Worm (Caenorhabditis elegans) whole organism, L1 larva: ENCODE data around the gene glo-4.

Source experiments
- C04F5.9 ChIP-seq: sonication (generic microtip); optimal IDR thresholded peaks from 2 replicates; lab custom pipeline; 2016; ENCODE audit warnings: missing genetic modification characterization, missing compliant biosample characterization
- C34B4.2 ChIP-seq: sonication (generic microtip); optimal IDR thresholded peaks from 2 replicates; lab custom pipeline; 2017; ENCODE audit warnings: mild to moderate bottlenecking, missing genetic modification characterization, missing compliant biosample characterization
- F16B12.6 ChIP-seq: fragments of 150-350 bp; optimal IDR thresholded peaks from 2 replicates; lab custom pipeline; 2014; ENCODE audit warnings: missing biosample characterization, missing genetic modification characterization
- Y116A8C.19 ChIP-seq: sonication (generic microtip); optimal IDR thresholded peaks from 2 replicates; lab custom pipeline; 2016; ENCODE audit warnings: missing compliant biosample characterization, missing genetic modification characterization, borderline replicate concordance
- aha-1 ChIP-seq: fragments of 150-350 bp; optimal IDR thresholded peaks from 2 replicates; lab custom pipeline; 2014; ENCODE audit warnings: missing biosample characterization, missing genetic modification characterization
- alr-1 ChIP-seq: fragments of 200-800 bp; sonication (Bioruptor generic); optimal IDR thresholded peaks from 2 replicates; lab custom pipeline; 2018; ENCODE audit warnings: borderline replicate concordance, mild to moderate bottlenecking, missing genetic modification characterization, missing compliant biosample characterization
- aly-2 ChIP-seq: fragments of 150-350 bp; optimal IDR thresholded peaks from 2 replicates; lab custom pipeline; 2014; ENCODE audit warnings: missing biosample characterization, missing genetic modification characterization
- ceh-8 ChIP-seq: fragments of 200-800 bp; sonication (Bioruptor generic); optimal IDR thresholded peaks from 2 replicates; lab custom pipeline; 2018; ENCODE audit warnings: mild to moderate bottlenecking, missing genetic modification characterization, moderate library complexity, missing compliant biosample characterization
- ceh-88 ChIP-seq: fragments of 200-800 bp; sonication (Bioruptor generic); IDR thresholded peaks from 2 replicates; pipeline ENCODE4 v1.3.6; 2022; ENCODE audit warnings: missing genetic modification characterization, missing compliant biosample characterization
- ceh-90 ChIP-seq: sonication (generic microtip); optimal IDR thresholded peaks from 2 replicates; lab custom pipeline; 2016; ENCODE audit warnings: missing genetic modification characterization, missing compliant biosample characterization
- efl-1 ChIP-seq, 4 experiments: fragments of 150-350 bp; optimal IDR thresholded peaks in 3 of 4; peaks in 1 of 4; 1 replicate in 1 of 4; 2 replicates in 3 of 4; lab custom pipeline; 2014; ENCODE audit warnings: missing biosample characterization in 2 of 4, missing genetic modification characterization in 2 of 4, missing genetic modification reagents in 2 of 4
- egl-13 ChIP-seq: sonication (generic microtip); optimal IDR thresholded peaks from 2 replicates; lab custom pipeline; 2016; ENCODE audit warnings: missing genotype, missing genetic modification reagents, missing genetic modification characterization, missing compliant biosample characterization
- elt-2 ChIP-seq: sonication (generic microtip); optimal IDR thresholded peaks from 2 replicates; lab custom pipeline; 2016; ENCODE audit warnings: missing genetic modification characterization, mild to moderate bottlenecking, inconsistent platforms, missing compliant biosample characterization, missing genetic modification reagents
- grh-1 ChIP-seq: fragments of 200-800 bp; sonication (Bioruptor generic); IDR thresholded peaks from 2 replicates; pipeline ENCODE4 v1.3.6; 2022; ENCODE audit warnings: missing genetic modification reagents, missing genetic modification characterization, missing compliant biosample characterization
- hlh-17 ChIP-seq: fragments of 200-800 bp; sonication (Bioruptor generic); optimal IDR thresholded peaks from 2 replicates; lab custom pipeline; 2018; ENCODE audit warnings: missing genetic modification characterization, mild to moderate bottlenecking, missing compliant biosample characterization, moderate library complexity, borderline replicate concordance
- hlh-4 ChIP-seq: sonication (generic microtip); optimal IDR thresholded peaks from 2 replicates; lab custom pipeline; 2016; ENCODE audit warnings: mild to moderate bottlenecking, missing genetic modification characterization, missing compliant biosample characterization
- hpl-2 ChIP-seq: fragments of 150-350 bp; optimal IDR thresholded peaks from 2 replicates; lab custom pipeline; 2014; ENCODE audit warnings: missing biosample characterization, missing genetic modification reagents, missing genetic modification characterization
- irx-1 ChIP-seq: sonication (generic microtip); optimal IDR thresholded peaks from 2 replicates; lab custom pipeline; 2016; ENCODE audit warnings: missing genetic modification characterization, missing compliant biosample characterization
- jun-1 ChIP-seq: fragments of 150-350 bp; optimal IDR thresholded peaks from 2 replicates; lab custom pipeline; 2014; ENCODE audit warnings: missing biosample characterization, missing genetic modification reagents, missing genetic modification characterization
- lin-14 ChIP-seq: fragments of 200-800 bp; sonication (Bioruptor generic); optimal IDR thresholded peaks from 2 replicates; lab custom pipeline; 2018; ENCODE audit warnings: mild to moderate bottlenecking, missing genetic modification characterization, moderate library complexity, missing compliant biosample characterization
- lin-35 ChIP-seq, 2 experiments: fragments of 150-350 bp; optimal IDR thresholded peaks; 2 replicates each; lab custom pipeline; 2014; ENCODE audit warnings: missing biosample characterization in 2 of 2, missing genetic modification characterization in 2 of 2, missing genetic modification reagents in 2 of 2
- mab-9 ChIP-seq: fragments of 200-800 bp; sonication (Bioruptor generic); IDR thresholded peaks from 2 replicates; pipeline ENCODE4 v1.3.6; 2022; ENCODE audit warnings: missing genetic modification reagents, missing genetic modification characterization, missing compliant biosample characterization
- mdl-1 ChIP-seq, 2 experiments: fragments of 150-350 bp; optimal IDR thresholded peaks; 2 replicates each; lab custom pipeline; 2014 to 2017; ENCODE audit warnings: missing biosample characterization in 2 of 2, missing genetic modification characterization in 2 of 2, inconsistent platforms in 1 of 2
- mep-1 ChIP-seq: fragments of 150-350 bp; optimal IDR thresholded peaks from 2 replicates; lab custom pipeline; 2014; ENCODE audit warnings: missing biosample characterization, missing genetic modification characterization
- nhr-20 ChIP-seq: sonication (generic microtip); optimal IDR thresholded peaks from 2 replicates; lab custom pipeline; 2016; ENCODE audit warnings: mild to moderate bottlenecking, missing genetic modification characterization, missing compliant biosample characterization
- nhr-28 ChIP-seq: fragments of 150-350 bp; optimal IDR thresholded peaks from 2 replicates; lab custom pipeline; 2014; ENCODE audit warnings: missing biosample characterization, missing genetic modification characterization
- nhr-71 ChIP-seq: sonication (generic microtip); optimal IDR thresholded peaks from 2 replicates; lab custom pipeline; 2016; ENCODE audit warnings: mild to moderate bottlenecking, missing genetic modification characterization, moderate library complexity, missing compliant biosample characterization
- nhr-84 ChIP-seq: sonication (generic microtip); optimal IDR thresholded peaks from 2 replicates; lab custom pipeline; 2017; ENCODE audit warnings: missing biosample characterization, missing genetic modification characterization
- pag-3 ChIP-seq: sonication (generic microtip); optimal IDR thresholded peaks from 2 replicates; lab custom pipeline; 2017; ENCODE audit warnings: missing genetic modification characterization, mild to moderate bottlenecking, missing compliant biosample characterization, antibody characterized with exemption, borderline replicate concordance; ENCODE audit not compliant: insufficient read depth
- pax-3 ChIP-seq: fragments of 200-800 bp; sonication (Bioruptor generic); optimal IDR thresholded peaks from 2 replicates; lab custom pipeline; 2018; ENCODE audit warnings: mild to moderate bottlenecking, missing genetic modification characterization, moderate library complexity, missing compliant biosample characterization
- pqm-1 ChIP-seq: sonication (generic microtip); optimal IDR thresholded peaks from 3 replicates; lab custom pipeline; 2017; ENCODE audit warnings: missing biosample characterization, missing genetic modification characterization
- rnt-1 ChIP-seq: sonication (generic microtip); optimal IDR thresholded peaks from 2 replicates; lab custom pipeline; 2016; ENCODE audit warnings: mild to moderate bottlenecking, missing genetic modification characterization, moderate library complexity, missing compliant biosample characterization
- skn-1 ChIP-seq: fragments of 150-350 bp; optimal IDR thresholded peaks from 2 replicates; lab custom pipeline; 2014; ENCODE audit warnings: missing biosample characterization, missing genetic modification characterization
- sox-4 ChIP-seq: sonication (generic microtip); optimal IDR thresholded peaks from 2 replicates; lab custom pipeline; 2016; ENCODE audit warnings: missing genetic modification characterization, missing compliant biosample characterization
- sup-37 ChIP-seq: fragments of 200-800 bp; sonication (Bioruptor generic); optimal IDR thresholded peaks from 2 replicates; lab custom pipeline; 2018; ENCODE audit warnings: mild to moderate bottlenecking, missing genetic modification characterization, missing compliant biosample characterization
- swsn-7 ChIP-seq: sonication (generic microtip); optimal IDR thresholded peaks from 2 replicates; lab custom pipeline; 2016; ENCODE audit warnings: missing genetic modification characterization, missing compliant biosample characterization
- tbx-2 ChIP-seq: sonication (generic microtip); optimal IDR thresholded peaks from 2 replicates; lab custom pipeline; 2016; ENCODE audit warnings: missing genetic modification characterization, missing compliant biosample characterization
- unc-98 ChIP-seq: fragments of 200-800 bp; sonication (Bioruptor generic); IDR thresholded peaks from 2 replicates; pipeline ENCODE4 v1.3.6; 2022; ENCODE audit warnings: missing genetic modification characterization, missing compliant biosample characterization
- vab-15 ChIP-seq: sonication (generic microtip); optimal IDR thresholded peaks from 2 replicates; lab custom pipeline; 2017; ENCODE audit warnings: missing genotype, mild to moderate bottlenecking, missing genetic modification characterization, missing compliant biosample characterization
- xbp-1 ChIP-seq: sonication (generic microtip); optimal IDR thresholded peaks from 2 replicates; lab custom pipeline; 2016; ENCODE audit warnings: missing genetic modification characterization, missing compliant biosample characterization

The glo-4 gene

DNA sequence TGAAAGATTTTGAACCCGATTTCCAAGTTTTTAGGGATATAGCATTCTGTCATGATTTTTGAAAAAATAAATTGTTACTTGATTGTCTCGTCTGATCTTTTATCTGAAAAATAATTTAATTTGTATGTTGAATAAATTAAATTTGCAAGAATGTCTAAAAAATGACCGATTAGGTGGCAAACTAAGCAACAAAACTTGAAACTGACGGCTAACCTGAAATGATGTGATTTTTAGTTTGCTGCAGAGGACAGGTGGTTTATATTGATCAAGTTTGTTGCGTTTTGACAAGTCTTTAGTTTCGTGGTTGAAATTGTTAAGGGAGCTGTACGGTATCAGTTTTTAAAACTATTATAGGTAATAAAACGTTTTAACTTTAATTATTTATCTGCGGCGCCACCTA lies 14.4 kb upstream of the glo-4 start, which contains the start of gene F07C3.16:
Gene F07C3.16 (minus strand): TSS at position 101 of the 400 bp plus-strand sequence.
- TF ChIP-seq ceh-88 (GFP tag; lab: Robert Waterston, UW) (no peak), mdl-1 (tag; optimal IDR thresholded peaks at IDR 0.05; lab: Kevin White, UChicago) (no peak), rnt-1 (no peak), ceh-90 (no peak), pax-3 (tag; lab: Kevin White, UChicago) (no peak), mep-1 (tag; lab: Kevin White, UChicago) (no peak), efl-1 (optimal IDR thresholded peaks at IDR 0.05; lab: Kevin White, UChicago) (no peak), efl-1 (GFP tag; optimal IDR thresholded peaks at IDR 0.05 in 1 of 2; lab: Kevin White, UChicago) (no peak), hpl-2 (GFP tag; lab: Kevin White, UChicago) (no peak), F16B12.6 (tag; lab: Kevin White, UChicago) (no peak)

- TF ChIP-seq nhr-20 (tag; lab: Kevin White, UChicago), result peak; percentile 36
- TF ChIP-seq efl-1 (optimal IDR thresholded peaks at IDR 0.05; lab: Kevin White, UChicago), result no peak
- peak in 1 of 2 experiments; percentile 81 for TF ChIP-seq efl-1 (GFP tag; optimal IDR thresholded peaks at IDR 0.05 in 1 of 2; lab: Kevin White, UChicago)
- TF ChIP-seq aly-2 (tag; lab: Kevin White, UChicago), result no peak
- no peak for TF ChIP-seq sox-4 (tag; lab: Kevin White, UChicago)
- TF ChIP-seq lin-35 (GFP tag; optimal IDR thresholded peaks at IDR 0.05; lab: Kevin White, UChicago), result peak in 1 of 2 experiments; percentile 16
- TF ChIP-seq jun-1, result no peak
- peak; percentile 37 for TF ChIP-seq lin-14 (GFP tag; lab: Kevin White, UChicago)
- TF ChIP-seq elt-2 (tag; lab: Kevin White, UChicago), result peak; percentile 72
These were observed 12.5 kb upstream of the glo-4 start for ce11 chrV:9255480-9255879.

- TF ChIP-seq efl-1 (optimal IDR thresholded peaks at IDR 0.05; lab: Kevin White, UChicago) (no peak), efl-1 (GFP tag; optimal IDR thresholded peaks at IDR 0.05 in 1 of 2; lab: Kevin White, UChicago) (peak in 1 of 2 experiments; percentile 23), C04F5.9 (tag; lab: Kevin White, UChicago) (no peak), grh-1 (GFP tag; lab: Robert Waterston, UW) (no peak), mab-9 (GFP tag; lab: Robert Waterston, UW) (no peak), elt-2 (tag; lab: Kevin White, UChicago) (peak; percentile 77), nhr-84 (tag; lab: Kevin White, UChicago) (no peak)
- TF ChIP-seq, all 84 proteins: peak for 2
These were observed 11.1 kb upstream of the glo-4 start, which contains the start of gene F07C3.9 for ce11 chrV:9254012-9254696. F07C3.9 (minus strand) TSS chrV:9254646.

ce11 chrV:9249932-9250331 lies 6.9 kb upstream of the glo-4 start, which contains the start of gene ptd-2:
ptd-2 (plus strand) TSS chrV:9250232.
- no peak for TF ChIP-seq xbp-1 (tag; lab: Kevin White, UChicago)
- no peak for TF ChIP-seq pax-3 (tag; lab: Kevin White, UChicago)
- TF ChIP-seq pag-3, result no peak
- TF ChIP-seq sup-37 (GFP tag; lab: Kevin White, UChicago), result no peak
- TF ChIP-seq nhr-71 (tag; lab: Kevin White, UChicago), result no peak
- no peak for TF ChIP-seq nhr-84 (tag; lab: Kevin White, UChicago)

- TF ChIP-seq swsn-7 (tag; lab: Kevin White, UChicago) (no peak), pqm-1 (tag; lab: Kevin White, UChicago) (no peak), C34B4.2 (tag; lab: Kevin White, UChicago) (no peak), irx-1 (tag; lab: Kevin White, UChicago) (no peak), nhr-28 (no peak)
These were observed 6.2 kb upstream of the glo-4 start, which contains the start of gene str-94 for ce11 chrV:9249206-9249605. str-94 (minus strand) TSS chrV:9249306.

DNA sequence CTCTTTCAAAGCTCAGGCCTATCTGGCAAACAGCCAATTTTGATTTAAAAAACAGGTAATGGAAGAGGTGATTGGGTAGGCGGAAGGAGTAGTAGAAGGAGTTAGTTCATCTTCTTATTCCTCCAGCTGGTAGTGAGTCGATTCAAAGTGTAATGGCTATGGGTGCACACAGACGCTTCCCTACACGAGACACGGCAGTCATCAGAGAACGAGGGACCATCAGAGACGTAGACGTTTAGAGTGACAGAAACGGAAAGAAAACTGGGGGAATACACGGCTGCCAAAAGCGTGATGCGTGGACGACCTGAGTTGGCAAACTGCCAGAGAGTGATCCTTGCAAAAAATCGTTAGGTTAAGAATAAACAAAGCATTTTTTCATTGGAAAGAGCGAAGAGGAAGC lies 4.4 kb upstream of the glo-4 start:
- TF ChIP-seq tbx-2 (tag; lab: Kevin White, UChicago) (no peak), pag-3 (peak; percentile 86), vab-15 (no peak), hlh-17 (no peak), aha-1 (no peak), egl-13 (tag; lab: Kevin White, UChicago) (no peak), aly-2 (tag; lab: Kevin White, UChicago) (no peak), pax-3 (tag; lab: Kevin White, UChicago) (no peak), ceh-8 (GFP tag; lab: Kevin White, UChicago) (no peak), skn-1 (tag; lab: Kevin White, UChicago) (no peak), hlh-4 (tag; lab: Kevin White, UChicago) (no peak), unc-98 (GFP tag; lab: Robert Waterston, UW) (no peak), Y116A8C.19 (tag; lab: Kevin White, UChicago) (no peak), alr-1 (tag; lab: Kevin White, UChicago) (no peak)
